Fruit fly (Drosophila melanogaster): ENCODE data around the gene CG14408.

CG14408 gene

dm6 chrX:14878917-14879316 is 47.1 kb upstream of the CG14408 start:
- TF ChIP-seq CG7372 (GFP tag; IDR thresholded peaks at IDR 0.05) (no peak), inv (GFP tag; IDR thresholded peaks at IDR 0.05; ENCODE audit: partially characterized antibody) (no peak), Atf6 (GFP tag; IDR thresholded peaks at IDR 0.05) (no peak), CTCF (GFP tag; optimal IDR thresholded peaks at IDR 0.05) (peak; percentile 86), vvl (GFP tag; IDR thresholded peaks at IDR 0.05) (peak; percentile 53; the same call in 1 of the 2 replicates), HLH54F (GFP tag; optimal IDR thresholded peaks at IDR 0.05) (no peak), CG11247 (GFP tag; IDR thresholded peaks at IDR 0.05) (peak; percentile 65)

dm6 chrX:14871028-14871427 is 39.2 kb upstream of the CG14408 start, which contains the start of gene CG9518:
CG9518 (minus strand) TSS chrX:14871181.
- TF ChIP-seq CG10462 (GFP tag; optimal IDR thresholded peaks at IDR 0.05) (no peak), CG5180 (GFP tag; optimal IDR thresholded peaks at IDR 0.05) (peak; percentile 97), chinmo (GFP tag; IDR thresholded peaks at IDR 0.05; ENCODE audit: partially characterized antibody) (0 out of 4 replicates have a peak, but pooled peaks have one; percentile 29), CG34422 (GFP tag; IDR thresholded peaks at IDR 0.05) (no peak), sens (GFP tag) (peak; percentile 25)

DNA sequence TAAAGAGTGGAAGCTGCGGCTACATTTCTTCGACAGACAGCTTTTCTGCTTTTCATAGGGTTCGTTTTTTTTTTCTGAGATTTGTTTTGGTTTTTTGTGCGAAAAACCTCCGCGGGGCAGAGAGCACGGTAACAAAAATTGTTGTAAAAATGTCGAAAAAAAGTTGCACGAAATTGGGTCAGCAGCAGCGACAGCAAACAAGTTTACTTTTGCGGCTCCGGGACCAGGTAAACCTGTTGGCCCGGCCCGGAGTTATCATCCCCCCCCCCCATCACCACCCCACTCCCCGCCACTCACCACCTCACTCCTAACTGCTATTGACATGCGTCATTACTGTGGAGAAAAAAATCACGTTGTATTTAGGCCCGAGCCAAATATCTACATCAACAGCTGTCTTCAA is 36.6 kb upstream of the CG14408 start:
- TF ChIP-seq PHDP (tag; optimal IDR thresholded peaks at IDR 0.05) (no peak), tup (GFP tag; optimal IDR thresholded peaks at IDR 0.05) (no peak), CG5180 (GFP tag; optimal IDR thresholded peaks at IDR 0.05) (peak; percentile 34), ftz-f1 (GFP tag; optimal IDR thresholded peaks at IDR 0.05) (no peak), CG13894 (tag; optimal IDR thresholded peaks at IDR 0.05) (peak; percentile 24), sqz (GFP tag; optimal IDR thresholded peaks at IDR 0.05) (peak; percentile 53), CG12769 (tag; optimal IDR thresholded peaks at IDR 0.05) (peak; percentile 64), crol (GFP tag; IDR thresholded peaks at IDR 0.05) (peak; percentile 82), sd (tag; optimal IDR thresholded peaks at IDR 0.05) (peak; percentile 46), chinmo (GFP tag; IDR thresholded peaks at IDR 0.05; ENCODE audit: partially characterized antibody) (0 out of 4 replicates have a peak, but pooled peaks have one; percentile 17), yki (optimal IDR thresholded peaks at IDR 0.05) (no peak)

DNA sequence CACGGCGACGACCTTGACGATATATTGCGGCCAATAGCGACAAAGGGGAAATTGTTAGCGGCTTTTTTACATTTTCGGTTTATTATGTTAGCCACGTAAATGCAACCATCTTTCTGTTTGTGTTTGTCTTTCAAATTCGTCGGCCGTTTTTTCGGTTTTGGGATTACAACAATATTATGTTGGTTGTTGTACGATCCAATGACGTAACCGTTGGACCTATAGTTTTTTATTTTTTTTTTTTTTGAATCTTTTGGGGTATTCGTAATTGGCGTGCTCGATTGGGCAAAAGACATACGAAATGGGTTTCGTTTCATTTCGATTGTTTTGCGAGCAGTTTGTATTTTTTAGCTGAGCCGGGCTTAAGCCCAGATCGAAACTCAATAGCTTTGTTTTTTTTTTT is 35.1 kb upstream of the CG14408 start:
- TF ChIP-seq eyg (GFP tag; optimal IDR thresholded peaks at IDR 0.05), result no peak
- TF ChIP-seq B-H2 (GFP tag; optimal IDR thresholded peaks at IDR 0.05), result no peak
- peak in 1 of 2 experiments; percentile 68 for TF ChIP-seq Pdp1 (GFP tag; optimal IDR thresholded peaks at IDR 0.05)
- no peak for TF ChIP-seq CG11723 (GFP tag; optimal IDR thresholded peaks at IDR 0.05)
- 0 out of 4 replicates have a peak, but pooled peaks have one; percentile 68 for TF ChIP-seq chinmo (GFP tag; IDR thresholded peaks at IDR 0.05; ENCODE audit: partially characterized antibody)
- no peak for TF ChIP-seq H2.0 (GFP tag; IDR thresholded peaks at IDR 0.05)
- no peak for TF ChIP-seq emc (GFP tag; optimal IDR thresholded peaks at IDR 0.05)
- TF ChIP-seq CG17385 (GFP tag; optimal IDR thresholded peaks at IDR 0.05), result no peak
- TF ChIP-seq Myb (GFP tag; optimal IDR thresholded peaks at IDR 0.05), result no peak
- no peak for TF ChIP-seq fd96Cb (tag; optimal IDR thresholded peaks at IDR 0.05)
- no peak for TF ChIP-seq Ets65A (GFP tag)
- peak; percentile 50 for TF ChIP-seq CG13894 (tag; optimal IDR thresholded peaks at IDR 0.05)
- TF ChIP-seq CG7745 (tag; optimal IDR thresholded peaks at IDR 0.05), result no peak
- no peak for TF ChIP-seq sd (tag; optimal IDR thresholded peaks at IDR 0.05)
- no peak for TF ChIP-seq HLH54F (GFP tag; optimal IDR thresholded peaks at IDR 0.05)
- peak; percentile 42 for TF ChIP-seq CG15269 (tag; optimal IDR thresholded peaks at IDR 0.05)
- no peak for TF ChIP-seq BEAF-32 (GFP tag; optimal IDR thresholded peaks at IDR 0.05)
- peak; percentile 6 for TF ChIP-seq Nf-YB (GFP tag; optimal IDR thresholded peaks at IDR 0.05)
- TF ChIP-seq BtbVII (GFP tag; optimal IDR thresholded peaks at IDR 0.05), result no peak
- no peak for TF ChIP-seq CG11696 (GFP tag; IDR thresholded peaks at IDR 0.05)
- no peak for TF ChIP-seq jigr1 (GFP tag; IDR thresholded peaks at IDR 0.05)
- no peak for TF ChIP-seq abd-A (tag; optimal IDR thresholded peaks at IDR 0.05)
- TF ChIP-seq CG43689 (GFP tag; IDR thresholded peaks at IDR 0.05), result no peak
- TF ChIP-seq tx (GFP tag; optimal IDR thresholded peaks at IDR 0.05), result no peak
- no peak for TF ChIP-seq CG12744 (GFP tag; optimal IDR thresholded peaks at IDR 0.05)
- no peak for TF ChIP-seq Ets97D (GFP tag; optimal IDR thresholded peaks at IDR 0.05)
- TF ChIP-seq sima (GFP tag; optimal IDR thresholded peaks at IDR 0.05), result no peak
- TF ChIP-seq kay (GFP tag; optimal IDR thresholded peaks at IDR 0.05), result no peak
- no peak for TF ChIP-seq CG14014 (GFP tag; IDR thresholded peaks at IDR 0.05)
- peak; percentile 71 for TF ChIP-seq sqz (GFP tag; optimal IDR thresholded peaks at IDR 0.05)

Measured in whole organism, embryonic.